Fruit fly (Drosophila melanogaster) whole organism, prepupa: ENCODE data around the gene CG13894.

Experiments
- Blimp-1 ChIP-seq: fragments of 200-800 bp; sonication (Bioruptor generic); optimal IDR thresholded peaks from 3 replicates; lab custom pipeline; 2017; ENCODE audit warnings: missing biosample characterization, missing genetic modification characterization, mild to moderate bottlenecking, moderate library complexity, missing genetic modification reagents
- CG10631 ChIP-seq: fragments of 200-800 bp; sonication (Bioruptor generic); optimal IDR thresholded peaks from 2 replicates; lab custom pipeline; 2016; ENCODE audit warnings: missing biosample characterization, missing genetic modification characterization
- CG10669 ChIP-seq: fragments of 200-800 bp; sonication (Bioruptor generic); optimal IDR thresholded peaks from 3 replicates; lab custom pipeline; 2018; ENCODE audit warnings: missing biosample characterization, mild to moderate bottlenecking, missing genetic modification characterization, moderate library complexity
- CG11294 ChIP-seq: fragments of 200-800 bp; sonication (Bioruptor generic); IDR thresholded peaks from 2 replicates; pipeline ENCODE4 v1.3.6; 2022; ENCODE audit warnings: missing biosample characterization, missing genetic modification characterization
- CG11762 ChIP-seq: fragments of 200-800 bp; sonication (Bioruptor generic); optimal IDR thresholded peaks from 3 replicates; lab custom pipeline; 2016; ENCODE audit warnings: missing biosample characterization, missing genetic modification characterization; ENCODE audit not compliant: insufficient read depth
- CG11902 ChIP-seq: fragments of 200-800 bp; sonication (Bioruptor generic); optimal IDR thresholded peaks from 3 replicates; lab custom pipeline; 2016; ENCODE audit warnings: missing biosample characterization, missing genetic modification characterization
- CG15336 ChIP-seq: fragments of 200-800 bp; sonication (Bioruptor generic); IDR thresholded peaks from 2 replicates; pipeline ENCODE4 v1.3.6; 2022; ENCODE audit warnings: missing biosample characterization, missing genetic modification characterization
- CG16779 ChIP-seq: fragments of 200-800 bp; sonication (Bioruptor generic); optimal IDR thresholded peaks from 3 replicates; lab custom pipeline; 2017; ENCODE audit warnings: missing biosample characterization, mild to moderate bottlenecking, missing genetic modification characterization
- CG3032 ChIP-seq: fragments of 200-800 bp; optimal IDR thresholded peaks from 2 replicates; lab custom pipeline; 2019; ENCODE audit warnings: missing biosample characterization, mild to moderate bottlenecking, missing genetic modification characterization, moderate library complexity
- CG32006 ChIP-seq: fragments of 200-800 bp; sonication (Bioruptor generic); optimal IDR thresholded peaks from 3 replicates; lab custom pipeline; 2017; ENCODE audit warnings: missing biosample characterization, mild to moderate bottlenecking, missing genetic modification characterization
- CG3919 ChIP-seq: fragments of 200-800 bp; sonication (Bioruptor generic); optimal IDR thresholded peaks from 3 replicates; lab custom pipeline; 2016; ENCODE audit warnings: missing biosample characterization, missing genetic modification characterization
- CG4318 ChIP-seq: fragments of 200-800 bp; sonication (Bioruptor generic); optimal IDR thresholded peaks from 3 replicates; lab custom pipeline; 2017; ENCODE audit warnings: missing biosample characterization, mild to moderate bottlenecking, missing genetic modification characterization
- CG6276 ChIP-seq: fragments of 200-800 bp; sonication (Bioruptor generic); optimal IDR thresholded peaks from 2 replicates; lab custom pipeline; 2017; ENCODE audit warnings: missing biosample characterization, mild to moderate bottlenecking, missing genetic modification characterization
- CG6808 ChIP-seq: fragments of 200-800 bp; sonication (Bioruptor generic); optimal IDR thresholded peaks from 3 replicates; lab custom pipeline; 2017; ENCODE audit warnings: missing biosample characterization, missing genetic modification characterization, mild to moderate bottlenecking, moderate library complexity, missing genetic modification reagents
- CG6854 ChIP-seq: fragments of 200-800 bp; sonication (Bioruptor generic); optimal IDR thresholded peaks from 2 replicates; lab custom pipeline; 2017; ENCODE audit warnings: missing biosample characterization, mild to moderate bottlenecking, missing genetic modification characterization
- CG7368 ChIP-seq: fragments of 200-800 bp; sonication (Bioruptor generic); optimal IDR thresholded peaks from 3 replicates; lab custom pipeline; 2016; ENCODE audit warnings: missing biosample characterization, missing genetic modification characterization
- CG8319 ChIP-seq: fragments of 200-800 bp; sonication (Bioruptor generic); optimal IDR thresholded peaks from 3 replicates; lab custom pipeline; 2016; ENCODE audit warnings: missing biosample characterization, missing genetic modification characterization
- CG8632 ChIP-seq: fragments of 200-800 bp; sonication (Bioruptor generic); optimal IDR thresholded peaks from 3 replicates; lab custom pipeline; 2016; ENCODE audit warnings: missing biosample characterization, missing genetic modification characterization
- CG9139 ChIP-seq: fragments of 200-800 bp; sonication (Bioruptor generic); optimal IDR thresholded peaks from 3 replicates; lab custom pipeline; 2017; ENCODE audit warnings: missing biosample characterization, mild to moderate bottlenecking, missing genetic modification characterization
- Eip75B ChIP-seq: fragments of 200-800 bp; sonication (Bioruptor generic); optimal IDR thresholded peaks from 3 replicates; lab custom pipeline; 2016; ENCODE audit warnings: missing biosample characterization, missing genetic modification characterization
- Eip78C ChIP-seq: fragments of 200-800 bp; sonication (Bioruptor generic); peaks from one replicate; lab custom pipeline; 2016; ENCODE audit warnings: missing biosample characterization, missing genetic modification characterization
- Eip93F ChIP-seq: fragments of 200-800 bp; sonication (Bioruptor generic); optimal IDR thresholded peaks from 2 replicates; lab custom pipeline; 2016; ENCODE audit warnings: missing biosample characterization, mild to moderate bottlenecking, missing genetic modification characterization
- Ets21C ChIP-seq: fragments of 200-800 bp; sonication (Bioruptor generic); optimal IDR thresholded peaks from 3 replicates; lab custom pipeline; 2016; ENCODE audit warnings: missing biosample characterization, missing genetic modification characterization
- Ets96B ChIP-seq: fragments of 200-800 bp; optimal IDR thresholded peaks from 2 replicates; lab custom pipeline; 2019; ENCODE audit warnings: missing biosample characterization, mild to moderate bottlenecking, missing genetic modification characterization, moderate library complexity
- Gug ChIP-seq: fragments of 200-800 bp; sonication (Bioruptor generic); IDR thresholded peaks from 2 replicates; pipeline ENCODE4 v1.3.6; 2022; ENCODE audit warnings: missing biosample characterization, missing genetic modification characterization
- Met ChIP-seq: fragments of 200-800 bp; sonication (Bioruptor generic); optimal IDR thresholded peaks from 3 replicates; lab custom pipeline; 2016; ENCODE audit warnings: missing biosample characterization, missing genetic modification characterization
- OdsH ChIP-seq: fragments of 200-800 bp; sonication (Bioruptor generic); optimal IDR thresholded peaks from 3 replicates; lab custom pipeline; 2016; ENCODE audit warnings: missing biosample characterization, missing genetic modification characterization
- Sox102F ChIP-seq: fragments of 200-800 bp; sonication (Bioruptor generic); optimal IDR thresholded peaks from 2 replicates; lab custom pipeline; 2016; ENCODE audit warnings: missing biosample characterization, mild to moderate bottlenecking, missing genetic modification characterization
- Sox14 ChIP-seq: fragments of 200-800 bp; sonication (Bioruptor generic); optimal IDR thresholded peaks from 3 replicates; lab custom pipeline; 2016; ENCODE audit warnings: missing biosample characterization, missing genetic modification characterization
- Sox15 ChIP-seq: fragments of 200-800 bp; sonication (Bioruptor generic); optimal IDR thresholded peaks from 3 replicates; lab custom pipeline; 2016; ENCODE audit warnings: missing biosample characterization, missing genetic modification characterization
- achi ChIP-seq: fragments of 200-800 bp; sonication (Bioruptor generic); optimal IDR thresholded peaks from 3 replicates; lab custom pipeline; 2016; ENCODE audit warnings: missing biosample characterization, missing genetic modification characterization
- acj6 ChIP-seq: fragments of 200-800 bp; sonication (Bioruptor generic); optimal IDR thresholded peaks from 3 replicates; lab custom pipeline; 2016; ENCODE audit warnings: missing biosample characterization, missing genetic modification characterization
- dsx ChIP-seq: fragments of 200-800 bp; optimal IDR thresholded peaks from 3 replicates; lab custom pipeline; 2019; ENCODE audit warnings: missing biosample characterization, mild to moderate bottlenecking, missing genetic modification characterization, moderate library complexity; ENCODE audit not compliant: poor library complexity, severe bottlenecking
- eg ChIP-seq: fragments of 200-800 bp; sonication (Bioruptor generic); IDR thresholded peaks from 3 replicates; pipeline ENCODE4 v1.3.6; 2022; ENCODE audit warnings: missing biosample characterization, missing genetic modification characterization
- esn ChIP-seq: fragments of 200-800 bp; sonication (Bioruptor generic); optimal IDR thresholded peaks from 2 replicates; lab custom pipeline; 2016; ENCODE audit warnings: missing biosample characterization, mild to moderate bottlenecking, missing genetic modification characterization, moderate library complexity
- fd59A ChIP-seq: fragments of 200-800 bp; sonication (Bioruptor generic); optimal IDR thresholded peaks from 2 replicates; lab custom pipeline; 2017; ENCODE audit warnings: missing biosample characterization, mild to moderate bottlenecking, missing genetic modification characterization, missing genetic modification reagents
- fd85E ChIP-seq: fragments of 200-800 bp; sonication (Bioruptor generic); optimal IDR thresholded peaks from 3 replicates; lab custom pipeline; 2016; ENCODE audit warnings: missing biosample characterization, missing genetic modification characterization
- lz ChIP-seq: fragments of 200-800 bp; sonication (Bioruptor generic); optimal IDR thresholded peaks from 3 replicates; lab custom pipeline; 2016; ENCODE audit warnings: missing biosample characterization, missing genetic modification characterization
- net ChIP-seq: fragments of 200-800 bp; sonication (Bioruptor generic); optimal IDR thresholded peaks from 3 replicates; lab custom pipeline; 2016; ENCODE audit warnings: missing biosample characterization, missing genetic modification characterization
- pdm3 ChIP-seq: fragments of 200-800 bp; sonication (Bioruptor generic); optimal IDR thresholded peaks from 3 replicates; lab custom pipeline; 2016; ENCODE audit warnings: missing biosample characterization, missing genetic modification characterization
- salr ChIP-seq, 2 experiments: fragments of 200-800 bp; sonication (Bioruptor generic); optimal IDR thresholded peaks; 3 replicates each; lab custom pipeline; 2016 to 2018; ENCODE audit warnings: missing biosample characterization in 2 of 2, missing genetic modification characterization in 2 of 2, mild to moderate bottlenecking in 1 of 2
- spab ChIP-seq: fragments of 200-800 bp; sonication (Bioruptor generic); optimal IDR thresholded peaks from 2 replicates; lab custom pipeline; 2017; ENCODE audit warnings: missing biosample characterization, mild to moderate bottlenecking, missing genetic modification characterization, missing genetic modification reagents
- ss ChIP-seq, 2 experiments: fragments of 200-800 bp; sonication (Bioruptor generic); optimal IDR thresholded peaks; 2 replicates in 1 of 2; 3 replicates in 1 of 2; lab custom pipeline; 2017 to 2018; ENCODE audit warnings: mild to moderate bottlenecking in 2 of 2, missing biosample characterization in 2 of 2, missing genetic modification characterization in 2 of 2, moderate library complexity in 1 of 2
- svp ChIP-seq: fragments of 200-800 bp; sonication (Bioruptor generic); peaks from one replicate; lab custom pipeline; 2016; ENCODE audit warnings: missing biosample characterization, missing genetic modification characterization
- topi ChIP-seq: fragments of 200-800 bp; sonication (Bioruptor generic); optimal IDR thresholded peaks from 3 replicates; lab custom pipeline; 2016; ENCODE audit warnings: missing biosample characterization, missing genetic modification characterization
- vri ChIP-seq: fragments of 200-800 bp; sonication (Bioruptor generic); optimal IDR thresholded peaks from 3 replicates; lab custom pipeline; 2016; ENCODE audit warnings: missing biosample characterization, mild to moderate bottlenecking, missing genetic modification characterization

Gene CG13894

DNA sequence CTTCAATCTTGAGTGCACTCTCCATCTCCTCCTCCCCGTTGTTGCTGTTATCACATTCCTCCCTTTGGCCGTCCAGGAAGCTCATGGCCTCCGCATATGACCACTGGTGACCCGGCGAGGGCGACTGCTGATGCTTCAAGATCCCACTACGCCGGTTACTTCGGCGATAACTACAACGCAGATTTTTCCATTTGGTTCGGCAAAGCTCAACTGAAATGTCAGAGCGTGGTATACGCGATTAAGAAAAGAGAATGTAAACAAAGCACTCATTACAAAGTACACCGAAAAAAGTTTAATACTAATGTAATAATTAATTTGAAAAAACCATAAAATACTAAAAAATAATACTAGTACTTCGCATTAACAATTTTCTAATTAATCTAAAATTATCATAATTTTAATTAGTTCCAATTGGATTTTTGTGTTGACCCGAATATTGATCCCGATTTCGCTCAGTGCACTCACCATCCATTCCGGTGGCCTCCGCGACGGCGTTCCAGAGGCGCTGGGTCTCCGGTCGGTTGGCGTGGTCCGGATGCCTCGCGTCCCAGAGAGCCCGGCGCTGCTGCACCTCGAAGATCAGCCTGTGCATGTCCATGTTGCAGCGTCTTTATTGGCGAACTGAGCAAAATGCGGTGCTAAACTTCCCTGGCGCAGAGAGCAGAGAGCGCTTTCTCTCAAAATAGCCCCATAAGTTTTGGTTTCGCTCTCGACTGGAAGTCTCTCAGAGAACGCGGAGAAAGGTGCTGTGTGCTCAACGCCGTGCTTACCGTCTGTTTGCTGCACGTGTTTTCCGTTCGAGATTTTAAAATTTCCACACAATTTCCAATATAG is 39.8 kb upstream of the CG13894 start (continued):
- TF ChIP-seq achi (peak; percentile 97), Met (GFP tag; lab: Kevin White, UChicago) (peak; percentile 91), CG9139 (peak; percentile 97), dsx (GFP tag; lab: Kevin White, UChicago) (peak; percentile 97), CG15336 (GFP tag; lab: Robert Waterston, UW) (peak; percentile 98), CG4318 (GFP tag; lab: Kevin White, UChicago) (peak; percentile 91), CG8632 (GFP tag; lab: Kevin White, UChicago) (peak; percentile 98), esn (peak; percentile 96), CG6854 (GFP tag; lab: Kevin White, UChicago) (peak; percentile 89), CG11294 (GFP tag; lab: Robert Waterston, UW) (peak; percentile 92), OdsH (GFP tag; lab: Kevin White, UChicago) (peak; percentile 97), CG10669 (peak; percentile 93), Sox15 (peak; percentile 93), CG32006 (GFP tag; lab: Kevin White, UChicago) (peak; percentile 97), CG8319 (peak; percentile 96)

DNA sequence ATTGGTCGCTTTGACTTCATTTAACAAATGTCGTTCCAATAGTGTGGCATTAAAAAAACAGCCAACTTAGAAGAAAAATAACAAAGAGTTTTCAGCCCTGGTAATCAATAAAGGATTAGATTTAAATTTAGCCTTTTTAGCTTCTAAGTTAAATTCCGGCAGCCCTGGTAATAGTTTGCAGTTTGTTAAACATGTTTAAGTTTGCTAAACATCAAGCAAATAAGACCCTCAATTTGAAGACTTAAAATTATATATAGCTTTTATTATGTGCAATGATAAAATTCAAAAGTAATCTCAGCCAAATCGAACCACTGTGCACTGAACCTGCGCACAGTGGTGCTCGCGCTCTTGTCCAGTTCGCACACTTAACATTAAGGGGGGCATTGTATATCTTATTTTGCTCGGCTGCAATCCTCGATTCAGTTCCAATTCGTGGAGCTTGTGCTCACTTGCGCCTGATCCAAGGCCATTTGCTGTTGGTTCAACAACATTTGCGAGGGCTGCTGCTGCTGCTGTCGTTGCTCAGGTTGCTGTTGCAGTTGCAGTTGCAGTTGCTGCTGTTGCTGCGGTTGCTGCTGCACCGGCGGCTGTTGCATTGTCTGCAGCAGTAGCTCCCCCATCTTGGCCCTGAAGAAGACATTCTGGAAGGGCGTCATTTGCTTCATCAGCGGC is 38.6 kb upstream of the CG13894 start:
- TF ChIP-seq OdsH (GFP tag; lab: Kevin White, UChicago) (peak; percentile 16), lz (GFP tag; lab: Kevin White, UChicago) (no peak), svp (peak; percentile 21), Sox102F (GFP tag; lab: Kevin White, UChicago) (peak; percentile 7), CG7368 (GFP tag; lab: Kevin White, UChicago) (no peak), Ets21C (no peak), net (peak; percentile 21), CG32006 (GFP tag; lab: Kevin White, UChicago) (peak; percentile 35), CG6808 (GFP tag; lab: Kevin White, UChicago) (peak; percentile 26), Sox14 (GFP tag; lab: Kevin White, UChicago) (peak; percentile 23), Eip78C (GFP tag; lab: Kevin White, UChicago) (peak; percentile 69), Ets96B (tag; lab: Kevin White, UChicago) (peak; percentile 21), CG11294 (GFP tag; lab: Robert Waterston, UW) (no peak), CG9139 (peak; percentile 20), CG3032 (tag; lab: Kevin White, UChicago) (peak; percentile 25), vri (GFP tag; lab: Kevin White, UChicago) (no peak), topi (GFP tag; lab: Kevin White, UChicago) (peak; percentile 15), Eip75B (GFP tag; lab: Kevin White, UChicago) (peak; percentile 11), eg (GFP tag; lab: Robert Waterston, UW) (0 out of 3 replicates have a peak, but pooled peaks have one; percentile 12), CG3919 (GFP tag; lab: Kevin White, UChicago) (peak; percentile 29), fd59A (no peak), acj6 (GFP tag; lab: Kevin White, UChicago) (peak; percentile 43), CG6276 (GFP tag; lab: Kevin White, UChicago) (no peak), ss (GFP tag; optimal IDR thresholded peaks at IDR 0.05; lab: Kevin White, UChicago) (peak in 1 of 2 experiments; percentile 23), spab (GFP tag; lab: Kevin White, UChicago) (peak; percentile 3), CG11762 (no peak), CG11902 (GFP tag; lab: Kevin White, UChicago) (no peak), CG15336 (GFP tag; lab: Robert Waterston, UW) (0 out of 2 replicates have a peak, but pooled peaks have one; percentile 22), pdm3 (GFP tag; lab: Kevin White, UChicago) (no peak), fd85E (GFP tag; lab: Kevin White, UChicago) (no peak), CG10669 (peak; percentile 35), salr (GFP tag; optimal IDR thresholded peaks at IDR 0.05; lab: Kevin White, UChicago) (no peak), Sox15 (no peak), Gug (GFP tag; lab: Robert Waterston, UW) (no peak), CG10631 (GFP tag; lab: Kevin White, UChicago) (peak; percentile 27), CG16779 (tag; lab: Kevin White, UChicago) (no peak), Blimp-1 (GFP tag; lab: Kevin White, UChicago) (no peak), Eip93F (GFP tag; lab: Kevin White, UChicago) (no peak)
